Worm (Caenorhabditis elegans): ENCODE measurements around the gene hrg-4.

Gene hrg-4

DNA sequence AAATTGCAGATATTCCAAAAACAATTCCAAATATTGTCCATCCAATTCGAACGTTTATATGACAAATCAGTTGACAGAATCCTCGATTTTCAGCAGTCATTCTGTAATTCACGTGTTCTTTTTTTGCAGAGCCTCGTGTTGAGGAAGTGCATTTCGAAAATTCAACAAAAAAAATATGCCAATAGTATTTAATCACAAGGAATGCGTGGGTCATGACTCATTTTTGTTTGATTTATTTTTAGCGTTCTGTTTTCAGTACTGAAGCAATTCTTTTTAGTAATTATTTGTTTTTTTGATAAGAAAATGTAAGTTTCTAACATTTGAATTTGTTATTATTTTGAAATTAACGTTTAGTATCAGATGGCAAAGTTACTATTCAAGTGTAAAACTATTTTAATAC is at the start of gene hrg-4:
Gene hrg-4, minus strand, starts transcription at position 101 of the 400 bp plus-strand sequence.
- TF ChIP-seq him-1 (tag; optimal IDR thresholded peaks at IDR 0.05) (no peak), dao-5 (tag; optimal IDR thresholded peaks at IDR 0.05) (no peak), W03F9.2 (tag; optimal IDR thresholded peaks at IDR 0.05) (no peak)

DNA sequence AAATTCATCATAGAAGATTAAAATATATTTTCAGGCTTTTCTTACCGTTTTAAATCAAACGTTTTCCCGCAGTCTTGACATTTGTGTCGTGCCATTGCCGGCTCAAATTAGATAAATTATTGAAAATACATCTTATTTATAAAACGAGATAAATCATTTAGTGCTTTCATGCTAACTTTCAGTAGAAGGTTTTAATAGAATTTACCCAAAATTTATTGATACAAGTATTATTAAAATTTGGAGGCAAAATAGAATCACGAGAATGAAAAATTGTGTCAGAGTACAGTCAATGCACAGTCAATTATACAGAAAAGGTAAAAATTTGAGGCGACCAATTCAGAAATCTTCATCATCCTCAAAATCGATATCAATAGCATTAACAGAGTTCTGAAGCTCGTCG is 47.7 kb upstream of the hrg-4 start, which contains the start of gene Y5F2A.4:
Gene Y5F2A.4, minus strand, starts transcription at position 101 of the 400 bp plus-strand sequence.
- TF ChIP-seq W03F9.2 (tag; optimal IDR thresholded peaks at IDR 0.05) (no peak), dao-5 (tag; optimal IDR thresholded peaks at IDR 0.05) (no peak), him-1 (tag; optimal IDR thresholded peaks at IDR 0.05) (no peak)

DNA sequence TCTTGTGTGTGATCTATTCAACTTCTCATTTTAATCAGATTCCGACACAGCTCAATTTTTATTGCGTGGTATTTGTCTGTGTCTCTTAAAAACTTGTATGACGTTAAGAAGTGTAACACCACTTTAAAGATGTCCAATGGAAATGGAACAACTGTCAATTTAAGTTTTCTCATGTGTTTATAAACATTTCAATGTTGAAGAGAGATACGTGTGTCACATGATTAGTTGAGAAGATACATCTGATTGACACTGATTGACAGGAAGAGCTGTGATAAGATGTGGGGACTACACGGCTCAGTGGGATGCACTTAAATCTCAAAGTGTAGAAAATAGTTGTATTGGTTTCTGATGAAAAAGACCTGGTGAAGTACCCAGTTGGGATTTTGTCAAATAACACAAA is 37.5 kb upstream of the hrg-4 start:
- TF ChIP-seq W03F9.2 (tag; optimal IDR thresholded peaks at IDR 0.05) (no peak), him-1 (tag; optimal IDR thresholded peaks at IDR 0.05) (no peak), dao-5 (tag; optimal IDR thresholded peaks at IDR 0.05) (no peak)

DNA sequence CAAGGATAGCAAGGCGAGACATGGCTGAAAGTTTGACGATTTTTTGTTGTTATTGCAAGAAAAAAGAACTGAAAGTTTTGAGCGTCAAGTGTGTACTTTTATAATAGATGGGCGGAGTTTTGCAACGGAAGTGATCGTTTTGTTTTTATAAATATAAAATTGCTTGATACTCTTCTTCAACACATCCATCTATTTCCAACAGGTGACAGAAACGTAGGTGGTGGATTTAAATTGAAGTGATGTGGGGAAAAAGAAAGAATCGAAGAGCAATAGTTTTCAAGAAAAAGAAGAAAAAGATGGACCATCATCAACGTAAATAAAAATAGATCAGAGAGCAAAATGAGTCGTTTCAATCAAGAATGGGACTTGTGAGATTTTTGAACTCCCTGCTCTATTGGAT is 36.2 kb upstream of the hrg-4 start, which contains the start of gene ttr-17:
Gene ttr-17, minus strand, starts transcription at position 24 of the 400 bp plus-strand sequence.
- TF ChIP-seq W03F9.2 (tag; optimal IDR thresholded peaks at IDR 0.05) (no peak), dao-5 (tag; optimal IDR thresholded peaks at IDR 0.05) (no peak), him-1 (tag; optimal IDR thresholded peaks at IDR 0.05) (no peak)

DNA sequence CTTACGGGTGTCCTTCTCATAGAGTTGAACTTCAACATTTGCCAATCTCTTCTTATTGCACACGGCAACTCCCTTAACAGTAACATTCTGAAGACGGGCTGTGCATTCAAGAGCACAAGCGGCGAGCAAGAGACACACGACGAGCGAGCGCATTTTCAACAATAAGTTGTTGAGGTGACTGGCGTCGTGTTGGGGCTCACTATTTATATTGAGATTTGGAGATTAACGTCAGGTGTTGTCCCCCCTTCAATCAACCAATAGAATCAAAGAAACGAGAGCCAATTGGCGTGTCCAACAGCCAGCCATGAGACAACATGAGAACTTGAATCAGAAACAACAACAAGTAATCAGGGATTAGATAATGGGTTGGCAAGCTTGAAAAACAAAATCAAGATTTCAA is 33.2 kb upstream of the hrg-4 start, which contains the start of gene ttr-16:
Gene ttr-16, minus strand, starts transcription at position 176 of the 400 bp plus-strand sequence.
- TF ChIP-seq him-1 (tag; optimal IDR thresholded peaks at IDR 0.05) (no peak), W03F9.2 (tag; optimal IDR thresholded peaks at IDR 0.05) (no peak), dao-5 (tag; optimal IDR thresholded peaks at IDR 0.05) (no peak)

DNA sequence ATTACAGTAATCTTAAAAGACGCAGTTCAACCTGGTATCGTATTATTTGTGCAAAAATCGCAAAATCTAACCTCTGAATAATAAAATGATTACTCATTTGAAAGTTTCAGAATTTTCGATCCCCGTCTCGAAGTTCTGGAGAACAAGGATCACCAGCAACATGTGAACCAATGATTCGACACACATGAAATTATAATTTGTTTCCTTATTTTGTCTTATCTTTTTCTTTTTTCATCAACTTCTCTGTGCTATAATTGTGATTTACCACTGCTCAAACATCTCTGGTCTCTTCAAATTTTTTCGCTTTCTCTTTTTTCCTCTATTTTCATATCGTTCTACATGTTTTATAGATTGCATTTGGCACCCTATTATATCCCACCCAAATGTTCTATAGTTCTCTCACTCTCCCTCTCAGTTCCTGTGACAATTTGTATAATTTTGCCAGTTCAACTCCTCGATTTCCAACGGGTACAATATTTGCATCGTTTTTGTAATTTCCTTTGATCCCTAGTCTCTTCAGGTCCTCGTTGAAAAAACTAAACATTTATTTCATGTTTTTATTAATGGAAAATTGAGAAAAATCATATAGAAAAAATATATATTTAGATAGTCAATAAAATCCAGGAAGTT is 32.3 kb upstream of the hrg-4 start:
- TF ChIP-seq W03F9.2 (tag; optimal IDR thresholded peaks at IDR 0.05), result no peak

DNA sequence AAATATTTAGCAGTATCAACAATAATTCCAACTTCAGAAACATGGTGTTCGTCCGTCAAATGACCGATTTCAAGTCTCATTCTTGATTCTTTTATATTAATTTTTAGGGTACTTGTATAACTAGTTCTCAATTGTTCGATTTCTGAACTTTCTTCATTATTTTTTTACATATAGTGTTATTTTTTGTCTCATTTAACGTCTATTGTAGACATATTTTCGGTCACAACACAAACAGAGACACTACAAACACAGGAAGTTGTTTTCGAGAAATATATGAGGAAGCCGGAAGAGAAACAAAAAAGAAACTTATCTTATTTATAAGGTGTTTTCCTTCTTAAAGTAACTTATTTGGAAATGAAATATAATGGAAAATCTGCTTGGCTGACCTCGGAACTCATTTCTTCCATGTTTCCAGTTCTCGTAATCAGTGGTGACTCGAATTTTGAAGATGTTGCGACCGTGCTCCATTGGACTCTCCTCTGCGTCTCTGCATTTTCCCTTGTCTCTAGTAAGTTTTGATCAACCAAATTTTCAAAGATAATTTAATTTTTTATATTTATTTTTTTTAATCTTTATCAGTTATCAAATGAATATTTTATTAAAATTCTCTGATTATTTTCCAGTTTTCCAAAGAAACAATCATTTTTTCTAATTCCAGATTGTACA is 23.0 kb upstream of the hrg-4 start, which contains the start of the genes F36H1.12 and lin-3:
Gene F36H1.12, minus strand, starts transcription at position 51 of the 666 bp plus-strand sequence.
Gene lin-3, plus strand, starts transcription at position 657 of the 666 bp plus-strand sequence.
- TF ChIP-seq him-1 (tag; optimal IDR thresholded peaks at IDR 0.05), result no peak
- no peak for TF ChIP-seq W03F9.2 (tag; optimal IDR thresholded peaks at IDR 0.05)
- no peak for TF ChIP-seq dao-5 (tag; optimal IDR thresholded peaks at IDR 0.05)

DNA sequence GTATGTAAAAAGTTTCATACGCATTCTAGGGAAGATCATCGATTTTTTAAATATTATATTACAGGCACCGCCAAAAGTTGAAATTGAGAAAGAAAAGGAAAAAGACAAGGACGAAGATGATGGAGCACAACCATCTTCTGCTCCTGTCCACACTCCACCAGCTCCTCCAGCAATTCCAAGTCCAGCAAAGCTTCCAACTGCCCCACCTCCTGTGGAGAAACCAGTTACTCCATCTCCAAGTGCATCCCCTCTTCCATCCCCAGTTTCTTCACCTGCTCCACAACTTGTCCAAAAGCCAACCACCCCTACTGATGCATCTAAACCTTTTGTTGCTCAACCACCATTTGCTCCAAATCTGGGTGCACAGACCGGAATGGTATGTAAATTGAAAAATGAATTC is 21.2 kb upstream of the hrg-4 start:
- TF ChIP-seq him-1 (tag; optimal IDR thresholded peaks at IDR 0.05) (no peak), dao-5 (tag; optimal IDR thresholded peaks at IDR 0.05) (no peak)

DNA sequence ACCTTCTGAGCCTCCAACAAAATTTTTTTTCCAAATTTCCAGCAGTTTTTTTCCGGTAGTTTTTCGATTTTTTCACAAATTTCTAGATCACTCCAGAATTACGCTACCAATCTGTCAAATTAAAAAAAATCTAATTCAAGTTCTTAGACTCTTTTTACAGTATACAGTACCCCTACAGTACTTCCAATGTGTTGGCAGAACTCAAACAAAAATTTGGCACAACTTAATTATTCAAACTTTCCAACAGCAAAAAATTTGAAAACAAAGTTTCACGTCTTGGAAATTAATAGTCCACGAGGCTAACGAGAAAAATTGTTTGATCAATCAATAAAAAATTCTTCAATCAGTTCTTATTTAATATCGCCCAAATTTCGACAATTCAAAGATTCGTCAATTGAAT is 19.0 kb upstream of the hrg-4 start, which contains the start of gene F36H1.3:
Gene F36H1.3, plus strand, starts transcription at position 323 of the 400 bp plus-strand sequence.
- TF ChIP-seq dao-5 (tag; optimal IDR thresholded peaks at IDR 0.05), result no peak
- no peak for TF ChIP-seq W03F9.2 (tag; optimal IDR thresholded peaks at IDR 0.05)
- TF ChIP-seq him-1 (tag; optimal IDR thresholded peaks at IDR 0.05), result no peak

DNA sequence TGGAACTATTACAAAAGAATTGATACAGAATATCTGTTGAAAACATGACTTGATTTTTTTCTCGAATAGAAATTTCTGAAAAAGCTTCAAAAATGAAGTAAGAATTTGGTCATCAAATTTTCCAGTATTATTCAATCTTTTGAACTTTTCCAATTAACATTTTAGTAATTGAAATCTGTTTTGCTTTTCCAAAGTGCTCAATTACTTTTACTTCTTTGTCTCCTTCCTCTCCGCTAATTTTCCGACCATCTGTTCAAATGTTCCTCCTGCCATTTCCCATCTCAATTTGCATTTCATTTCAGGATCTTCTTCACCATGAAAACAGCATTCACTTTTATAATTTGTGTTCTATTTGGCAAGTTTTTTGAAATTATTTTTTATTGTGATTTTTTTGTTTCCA is 18.1 kb upstream of the hrg-4 start, which contains the start of gene F36H1.11:
Gene F36H1.11, plus strand, starts transcription at position 301 of the 400 bp plus-strand sequence.
- TF ChIP-seq him-1 (tag; optimal IDR thresholded peaks at IDR 0.05), result no peak
- no peak for TF ChIP-seq W03F9.2 (tag; optimal IDR thresholded peaks at IDR 0.05)
- TF ChIP-seq dao-5 (tag; optimal IDR thresholded peaks at IDR 0.05), result no peak

DNA sequence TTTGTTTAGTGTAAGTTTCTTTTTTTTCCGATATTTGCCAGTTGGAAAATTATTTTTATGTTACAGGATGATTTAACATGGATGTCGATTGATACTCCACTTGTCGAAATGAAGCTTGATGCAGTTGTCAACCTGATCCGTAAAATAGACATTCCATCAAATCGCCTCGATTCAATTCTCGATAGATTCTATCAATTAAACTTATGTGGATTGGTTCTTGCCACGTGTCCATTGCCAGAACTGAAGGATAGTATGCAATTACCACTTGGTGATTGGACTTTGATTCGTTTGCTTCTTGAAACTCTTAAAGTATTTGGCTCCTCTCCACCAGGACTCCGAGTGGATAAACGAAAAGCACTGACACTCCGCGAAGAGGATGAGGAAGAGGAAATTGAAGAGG is 13.6 kb upstream of the hrg-4 start:
- TF ChIP-seq him-1 (tag; optimal IDR thresholded peaks at IDR 0.05) (no peak), W03F9.2 (tag; optimal IDR thresholded peaks at IDR 0.05) (no peak), dao-5 (tag; optimal IDR thresholded peaks at IDR 0.05) (no peak)

DNA sequence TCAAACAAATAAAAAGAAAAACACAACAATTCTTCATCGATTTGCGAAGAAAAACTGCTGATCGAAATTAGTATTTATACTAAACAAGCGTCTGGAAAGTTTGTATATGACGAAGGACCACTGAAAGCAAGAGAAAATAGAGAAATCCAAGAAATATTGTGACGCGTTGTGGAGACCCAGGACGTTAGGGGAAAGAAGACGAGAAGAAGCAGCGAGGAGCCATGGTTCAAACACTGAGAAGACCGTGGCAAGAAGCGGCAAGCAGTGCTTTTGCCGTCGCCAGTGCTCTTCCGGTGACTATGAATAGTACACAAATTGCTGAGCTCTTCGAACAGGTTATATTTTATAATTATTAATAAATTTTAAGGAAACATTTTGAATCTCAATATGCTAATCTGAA is 7.9 kb upstream of the hrg-4 start:
- TF ChIP-seq W03F9.2 (tag; optimal IDR thresholded peaks at IDR 0.05), result no peak
- TF ChIP-seq him-1 (tag; optimal IDR thresholded peaks at IDR 0.05), result no peak
- no peak for TF ChIP-seq dao-5 (tag; optimal IDR thresholded peaks at IDR 0.05)

DNA sequence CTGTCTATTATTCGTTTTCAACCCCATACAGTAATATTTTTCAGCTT is 7.6 kb upstream of the hrg-4 start, which contains the start of gene kdin-1:
Gene kdin-1, plus strand, starts transcription at position 38 of the 47 bp plus-strand sequence.
- no peak for TF ChIP-seq dao-5 (tag; optimal IDR thresholded peaks at IDR 0.05)

DNA sequence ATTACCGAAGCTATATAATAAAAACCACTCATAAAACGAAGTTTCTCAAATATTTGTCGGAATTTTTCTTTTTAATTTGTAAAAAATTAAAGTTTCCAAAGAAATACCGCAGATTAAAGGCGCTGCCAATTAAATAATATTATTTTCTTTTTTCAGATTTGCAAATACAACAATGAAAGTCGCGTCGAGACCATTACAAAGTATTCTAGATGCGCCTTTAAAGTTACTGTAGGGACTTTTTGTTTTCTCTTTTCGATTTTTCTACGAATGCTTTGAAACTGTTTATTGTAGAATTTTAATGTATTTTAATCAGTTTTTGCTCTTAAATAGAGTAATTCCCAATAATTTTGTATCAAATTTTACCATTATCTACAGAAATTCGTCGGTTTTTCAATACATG is 7.4 kb upstream of the hrg-4 start:
- TF ChIP-seq him-1 (tag; optimal IDR thresholded peaks at IDR 0.05) (no peak), W03F9.2 (tag; optimal IDR thresholded peaks at IDR 0.05) (no peak), dao-5 (tag; optimal IDR thresholded peaks at IDR 0.05) (no peak)

DNA sequence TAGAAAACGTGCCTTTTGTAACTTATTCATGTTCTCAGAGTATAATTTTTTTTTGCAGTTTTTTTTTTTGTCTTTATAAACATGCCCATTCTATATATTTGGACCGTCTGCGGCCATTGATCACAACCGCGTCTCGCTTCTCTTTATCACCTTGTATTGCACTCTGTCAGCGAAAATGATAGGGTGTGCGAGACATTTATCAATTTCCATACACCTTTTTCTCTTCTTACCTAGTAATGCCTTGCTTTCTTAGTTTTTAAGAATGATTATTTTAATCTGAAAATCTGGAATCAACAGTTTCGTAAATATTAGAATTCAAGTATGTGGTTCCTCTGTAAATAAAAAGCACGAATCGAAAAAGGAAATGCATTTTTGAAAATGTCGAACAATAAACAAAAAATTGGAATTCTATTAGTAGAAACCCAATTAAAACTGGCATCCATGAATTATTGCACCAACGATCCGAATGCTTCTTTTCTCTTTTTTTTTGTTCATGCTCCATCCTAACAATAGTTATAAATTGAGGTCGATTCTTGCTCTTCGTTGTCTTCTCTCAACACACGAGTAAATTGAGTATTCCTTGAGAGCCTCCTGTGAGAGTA is 6.4 kb upstream of the hrg-4 start:
- no peak for TF ChIP-seq him-1 (tag; optimal IDR thresholded peaks at IDR 0.05)
